Worm (Caenorhabditis elegans): Measurements from ENCODE around the gene ncx-6.

The ncx-6 gene

ce11 chrIII:9717243-9717642 lies 3.5 kb upstream of the ncx-6 start (continued):
- TF ChIP-seq nhr-25 (tag; optimal IDR thresholded peaks at IDR 0.05; ENCODE audit: borderline replicate concordance, insufficient read depth) (peak; percentile 63), nhr-10 (tag; optimal IDR thresholded peaks at IDR 0.05) (no peak), tag-97 (GFP tag; IDR thresholded peaks at IDR 0.05) (no peak), F37D6.2 (tag; optimal IDR thresholded peaks at IDR 0.05) (no peak), snpc-4 (tag; optimal IDR thresholded peaks at IDR 0.05) (peak; percentile 91), nhr-42 (GFP tag; IDR thresholded peaks at IDR 0.05) (peak; percentile 27; the same call in 1 of the 2 replicates), dmd-8 (GFP tag; IDR thresholded peaks at IDR 0.05) (no peak), daf-16 (GFP tag; optimal IDR thresholded peaks at IDR 0.05) (peak in 1 of 2 experiments; percentile 63), daf-16 (tag; optimal IDR thresholded peaks at IDR 0.05) (peak; percentile 69), lim-7 (GFP tag; IDR thresholded peaks at IDR 0.05) (no peak), nhr-76 (tag; optimal IDR thresholded peaks at IDR 0.05) (no peak), ceh-32 (tag; optimal IDR thresholded peaks at IDR 0.05; ENCODE audit: poor library complexity) (no peak), hmg-1.1 (GFP tag; IDR thresholded peaks at IDR 0.05) (no peak; the same call in 1 of the 2 replicates), ztf-7 (tag; optimal IDR thresholded peaks at IDR 0.05) (peak; percentile 33), lir-3 (tag; optimal IDR thresholded peaks at IDR 0.05) (no peak), attf-4 (tag; optimal IDR thresholded peaks at IDR 0.05) (peak; percentile 25), madf-5 (GFP tag; IDR thresholded peaks at IDR 0.05) (no peak), nhr-11 (tag; optimal IDR thresholded peaks at IDR 0.05) (peak; percentile 15), nhr-6 (tag; optimal IDR thresholded peaks at IDR 0.05) (peak; percentile 65), egl-43 (GFP tag; IDR thresholded peaks at IDR 0.05) (no peak), lin-1 (GFP tag; IDR thresholded peaks at IDR 0.05) (peak; percentile 82; the same call in 1 of the 2 replicates), hlh-11 (tag; optimal IDR thresholded peaks at IDR 0.05) (peak; percentile 70), unc-62 (GFP tag; optimal IDR thresholded peaks at IDR 0.05 in 1 of 2) (peak in 1 of 2 experiments; percentile 35), unc-62 (tag; optimal IDR thresholded peaks at IDR 0.05) (no peak), zag-1 (tag; optimal IDR thresholded peaks at IDR 0.05) (no peak), arid-1 (GFP tag; conservative IDR thresholded peaks at IDR 0.05) (no peak), nhr-41 (GFP tag; IDR thresholded peaks at IDR 0.05) (no peak), set-16 (GFP tag; IDR thresholded peaks at IDR 0.05) (no peak), mes-2 (tag; optimal IDR thresholded peaks at IDR 0.05; ENCODE audit: poor library complexity, severe bottlenecking) (peak; percentile 89), lsy-2 (tag; optimal IDR thresholded peaks at IDR 0.05) (peak in 1 of 2 experiments; percentile 73), jun-1 (tag; optimal IDR thresholded peaks at IDR 0.05) (peak; percentile 7), dmd-6 (GFP tag; IDR thresholded peaks at IDR 0.05) (peak; percentile 63), nhr-48 (tag; optimal IDR thresholded peaks at IDR 0.05) (peak; percentile 63), ctbp-1 (GFP tag; IDR thresholded peaks at IDR 0.05) (no peak), ama-1 (optimal IDR thresholded peaks at IDR 0.05) (peak; percentile 94), mxl-3 (GFP tag; optimal IDR thresholded peaks at IDR 0.05) (no peak), aha-1 (tag) (peak; percentile 60), lin-38 (GFP tag; IDR thresholded peaks at IDR 0.05) (peak; percentile 67), ceh-62 (tag; optimal IDR thresholded peaks at IDR 0.05) (no peak), pha-4 (GFP tag; IDR thresholded peaks at IDR 0.05) (peak; percentile 48; the same call in 1 of the 2 replicates), pha-4 (tag; optimal IDR thresholded peaks at IDR 0.05) (no peak), zip-2 (tag; optimal IDR thresholded peaks at IDR 0.05) (no peak), saeg-2 (GFP tag; IDR thresholded peaks at IDR 0.05) (no peak), dmd-9 (GFP tag; IDR thresholded peaks at IDR 0.05) (no peak), daf-8 (GFP tag; IDR thresholded peaks at IDR 0.05) (no peak), F44E2.7 (GFP tag; IDR thresholded peaks at IDR 0.05) (no peak), cey-2 (tag; optimal IDR thresholded peaks at IDR 0.05; ENCODE audit: borderline replicate concordance, insufficient read depth) (no peak), zip-11 (GFP tag; IDR thresholded peaks at IDR 0.05) (no peak), gei-8 (GFP tag; optimal IDR thresholded peaks at IDR 0.05) (no peak), skn-1 (tag; optimal IDR thresholded peaks at IDR 0.05) (no peak), php-3 (GFP tag; IDR thresholded peaks at IDR 0.05) (peak; percentile 49; the same call in 1 of the 2 replicates), F10B5.3 (tag; optimal IDR thresholded peaks at IDR 0.05) (peak; percentile 64), daf-12 (tag; optimal IDR thresholded peaks at IDR 0.05) (no peak)

All from whole organism, L4 larva.